Fruit fly (Drosophila melanogaster): Measurements from ENCODE around the gene CG33688.

Gene CG33688

DNA sequence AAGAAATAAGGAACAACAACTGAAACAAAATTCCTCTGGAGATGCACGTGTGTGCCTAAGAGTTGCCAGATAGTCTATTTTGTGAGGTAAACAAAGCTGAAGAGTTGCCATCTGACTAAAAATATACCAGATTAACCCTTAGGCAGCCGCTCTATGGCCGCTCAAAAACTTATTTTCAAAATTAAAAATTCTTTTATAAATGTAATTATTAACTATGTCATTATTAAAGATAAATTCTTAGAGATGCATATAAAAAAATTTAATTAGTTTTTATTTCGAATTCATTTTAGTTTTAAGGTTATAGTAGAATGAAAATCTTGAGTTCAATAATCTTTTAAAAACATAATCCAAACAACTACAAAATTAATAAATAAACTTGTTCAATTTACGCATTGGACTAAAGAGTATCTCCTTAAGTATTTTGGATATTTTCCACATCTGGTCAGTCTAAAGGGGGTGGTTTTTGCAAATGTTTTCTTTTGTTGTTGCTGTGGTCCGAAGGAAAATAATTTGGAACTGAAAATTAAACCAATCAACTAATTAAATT is 29.7 kb downstream of the CG33688 start, which contains the start of gene Tmx3:
Gene Tmx3, plus strand, starts transcription at position 442 of the 547 bp plus-strand sequence.
- TF ChIP-seq CG5204 (GFP tag; optimal IDR thresholded peaks at IDR 0.05): peak; percentile 62
- peak; percentile 43 for TF ChIP-seq cic (GFP tag; optimal IDR thresholded peaks at IDR 0.05)
- TF ChIP-seq tj (GFP tag; optimal IDR thresholded peaks at IDR 0.05): peak; percentile 54
- peak; percentile 85 for TF ChIP-seq Crg-1 (GFP tag; optimal IDR thresholded peaks at IDR 0.05)
- peak; percentile 81 for TF ChIP-seq CG11617 (GFP tag; optimal IDR thresholded peaks at IDR 0.05)
- peak; percentile 86 for TF ChIP-seq CG7045 (GFP tag; optimal IDR thresholded peaks at IDR 0.05)
- TF ChIP-seq CG14711 (tag; optimal IDR thresholded peaks at IDR 0.05): peak; percentile 89
- no peak for TF ChIP-seq Hr96 (GFP tag; optimal IDR thresholded peaks at IDR 0.05)
- TF ChIP-seq toe (GFP tag; optimal IDR thresholded peaks at IDR 0.05): peak; percentile 70
- TF ChIP-seq Mnt (GFP tag; optimal IDR thresholded peaks at IDR 0.05): peak; percentile 98
- TF ChIP-seq ovo (GFP tag; optimal IDR thresholded peaks at IDR 0.05): peak; percentile 52
- peak; percentile 58 for TF ChIP-seq pad (GFP tag; optimal IDR thresholded peaks at IDR 0.05)
- TF ChIP-seq kay (GFP tag; ENCODE audit: borderline replicate concordance): peak; percentile 13
- TF ChIP-seq CG7101 (tag; optimal IDR thresholded peaks at IDR 0.05): peak; percentile 93
- peak; percentile 75 for TF ChIP-seq bab1 (GFP tag; optimal IDR thresholded peaks at IDR 0.05)
- no peak for TF ChIP-seq cnc (optimal IDR thresholded peaks at IDR 0.05)
- peak; percentile 69 for TF ChIP-seq CG1620 (GFP tag; optimal IDR thresholded peaks at IDR 0.05)
- TF ChIP-seq CG33017 (tag; optimal IDR thresholded peaks at IDR 0.05): peak; percentile 92
- TF ChIP-seq CG12768 (GFP tag; optimal IDR thresholded peaks at IDR 0.05): peak; percentile 76
- TF ChIP-seq Clk (GFP tag; optimal IDR thresholded peaks at IDR 0.05): peak; percentile 36

DNA sequence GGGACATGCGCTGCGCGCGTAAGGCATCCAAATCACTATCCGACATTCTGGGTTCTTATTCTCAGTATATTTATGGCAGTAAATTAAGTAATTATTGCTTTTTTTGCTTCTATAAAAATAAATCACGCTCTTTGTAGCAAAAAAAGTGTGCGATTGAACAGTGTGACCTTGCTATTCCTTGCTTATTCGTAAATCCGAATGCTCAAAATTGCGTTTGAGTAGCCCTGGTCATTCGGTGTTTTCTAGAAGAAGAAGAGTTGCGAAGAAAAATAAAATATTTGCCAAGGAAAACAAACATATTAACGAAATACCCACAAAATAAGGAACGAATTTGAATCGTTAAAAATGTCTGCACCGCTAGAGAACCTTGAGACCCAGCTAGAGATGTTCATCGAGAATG is 32.8 kb downstream of the CG33688 start, which contains the start of the genes PDCD-5 and MED10:
Gene PDCD-5, minus strand, starts transcription at position 182 of the 400 bp plus-strand sequence.
Gene MED10, plus strand, starts transcription at position 228 of the 400 bp plus-strand sequence.
- TF ChIP-seq Mnt (GFP tag; optimal IDR thresholded peaks at IDR 0.05): peak; percentile 54
- TF ChIP-seq bab1 (GFP tag; optimal IDR thresholded peaks at IDR 0.05): peak; percentile 70
- TF ChIP-seq CG14711 (tag; optimal IDR thresholded peaks at IDR 0.05): peak; percentile 40
- TF ChIP-seq CG5204 (GFP tag; optimal IDR thresholded peaks at IDR 0.05): no peak
- TF ChIP-seq CG1620 (GFP tag; optimal IDR thresholded peaks at IDR 0.05): peak; percentile 19
- peak; percentile 28 for TF ChIP-seq cic (GFP tag; optimal IDR thresholded peaks at IDR 0.05)
- no peak for TF ChIP-seq Clk (GFP tag; optimal IDR thresholded peaks at IDR 0.05)
- peak; percentile 11 for TF ChIP-seq CG7101 (tag; optimal IDR thresholded peaks at IDR 0.05)

DNA sequence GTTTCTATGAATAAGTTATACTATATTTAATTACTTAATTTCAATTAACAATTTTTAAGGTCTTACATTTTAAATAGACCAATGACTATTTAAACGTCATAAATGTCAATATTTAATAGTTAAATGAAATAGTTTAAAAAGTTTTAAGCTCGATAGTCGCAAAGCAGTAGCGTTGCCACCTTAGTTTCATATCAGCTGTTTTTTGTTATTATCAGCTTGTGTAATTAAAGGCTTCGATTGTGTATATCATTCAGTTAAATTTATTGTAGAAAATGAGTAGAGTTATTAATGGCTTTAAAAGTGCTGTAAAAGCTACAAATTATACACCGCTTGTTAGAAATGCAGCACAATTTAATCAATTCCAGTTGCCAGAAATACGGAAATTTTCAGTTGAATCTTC is 33.9 kb downstream of the CG33688 start, which contains the start of gene Hsc20:
Gene Hsc20, plus strand, starts transcription at position 204 of the 400 bp plus-strand sequence.
- TF ChIP-seq kay (GFP tag; ENCODE audit: borderline replicate concordance) (peak; percentile 9), bab1 (GFP tag; optimal IDR thresholded peaks at IDR 0.05) (peak; percentile 10), CG33017 (tag; optimal IDR thresholded peaks at IDR 0.05) (no peak)

DNA sequence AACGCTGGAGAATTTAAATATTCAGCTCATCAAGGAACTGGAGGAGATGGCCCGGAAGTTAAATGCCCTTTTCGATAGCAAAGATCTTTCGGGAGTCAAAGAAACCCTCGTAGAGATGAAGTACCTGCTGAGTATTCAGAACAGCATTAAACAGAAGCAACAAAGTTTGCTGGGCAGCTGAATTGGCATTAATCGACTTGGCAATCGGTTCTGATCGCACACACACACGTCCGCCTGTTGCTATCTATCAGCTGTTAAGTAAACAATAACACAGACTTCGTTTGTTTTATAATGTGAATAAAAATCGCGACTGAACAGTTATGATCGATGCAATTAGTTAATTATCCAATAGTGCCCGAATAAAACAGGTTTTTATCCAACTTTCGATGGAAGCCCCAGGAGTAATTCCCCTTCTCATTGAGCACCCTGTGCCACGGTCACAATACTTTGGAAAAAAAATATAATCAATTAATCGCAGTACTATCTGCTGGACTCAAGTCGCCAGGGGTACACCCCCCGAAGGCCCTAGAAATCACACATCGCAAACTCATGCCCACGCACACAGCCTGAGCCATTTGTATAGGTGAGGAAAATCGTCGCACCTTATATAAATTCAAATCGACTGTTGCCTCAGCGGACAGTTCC is 35.0 kb downstream of the CG33688 start:
- TF ChIP-seq cic (GFP tag; optimal IDR thresholded peaks at IDR 0.05): peak; percentile 65
- TF ChIP-seq kay (GFP tag; ENCODE audit: borderline replicate concordance): peak; percentile 89
- peak; percentile 28 for TF ChIP-seq CG33017 (tag; optimal IDR thresholded peaks at IDR 0.05)
- TF ChIP-seq toe (GFP tag; optimal IDR thresholded peaks at IDR 0.05): peak; percentile 21
- TF ChIP-seq Hr96 (GFP tag; optimal IDR thresholded peaks at IDR 0.05): no peak
- TF ChIP-seq Mnt (GFP tag; optimal IDR thresholded peaks at IDR 0.05): peak; percentile 43
- no peak for TF ChIP-seq CG5204 (GFP tag; optimal IDR thresholded peaks at IDR 0.05)
- no peak for TF ChIP-seq CG1620 (GFP tag; optimal IDR thresholded peaks at IDR 0.05)
- no peak for TF ChIP-seq Clk (GFP tag; optimal IDR thresholded peaks at IDR 0.05)
- TF ChIP-seq bab1 (GFP tag; optimal IDR thresholded peaks at IDR 0.05): no peak
- peak; percentile 61 for TF ChIP-seq CG11617 (GFP tag; optimal IDR thresholded peaks at IDR 0.05)
- TF ChIP-seq CG7045 (GFP tag; optimal IDR thresholded peaks at IDR 0.05): peak; percentile 16
- TF ChIP-seq CG14711 (tag; optimal IDR thresholded peaks at IDR 0.05): peak; percentile 23
- peak; percentile 70 for TF ChIP-seq CG12768 (GFP tag; optimal IDR thresholded peaks at IDR 0.05)
- no peak for TF ChIP-seq Crg-1 (GFP tag; optimal IDR thresholded peaks at IDR 0.05)
- peak; percentile 48 for TF ChIP-seq CG7101 (tag; optimal IDR thresholded peaks at IDR 0.05)
- TF ChIP-seq cnc (optimal IDR thresholded peaks at IDR 0.05): peak in 1 of 2 experiments; percentile 53
- TF ChIP-seq pad (GFP tag; optimal IDR thresholded peaks at IDR 0.05): no peak
- peak; percentile 79 for TF ChIP-seq tj (GFP tag; optimal IDR thresholded peaks at IDR 0.05)
- peak; percentile 34 for TF ChIP-seq ovo (GFP tag; optimal IDR thresholded peaks at IDR 0.05)

dm6 chr3L:16241296-16241695 is 42.3 kb downstream of the CG33688 start:
- TF ChIP-seq tj (GFP tag; optimal IDR thresholded peaks at IDR 0.05) (no peak), ovo (GFP tag; optimal IDR thresholded peaks at IDR 0.05) (no peak), Crg-1 (GFP tag; optimal IDR thresholded peaks at IDR 0.05) (no peak), CG14711 (tag; optimal IDR thresholded peaks at IDR 0.05) (no peak), CG1620 (GFP tag; optimal IDR thresholded peaks at IDR 0.05) (no peak), bab1 (GFP tag; optimal IDR thresholded peaks at IDR 0.05) (no peak), CG7045 (GFP tag; optimal IDR thresholded peaks at IDR 0.05) (no peak), CG7101 (tag; optimal IDR thresholded peaks at IDR 0.05) (no peak), Mnt (GFP tag; optimal IDR thresholded peaks at IDR 0.05) (no peak), CG5204 (GFP tag; optimal IDR thresholded peaks at IDR 0.05) (no peak), CG12768 (GFP tag; optimal IDR thresholded peaks at IDR 0.05) (no peak), CG11617 (GFP tag; optimal IDR thresholded peaks at IDR 0.05) (no peak), cnc (optimal IDR thresholded peaks at IDR 0.05) (no peak), pad (GFP tag; optimal IDR thresholded peaks at IDR 0.05) (no peak), toe (GFP tag; optimal IDR thresholded peaks at IDR 0.05) (no peak), cic (GFP tag; optimal IDR thresholded peaks at IDR 0.05) (no peak)

All from whole organism, adult.